Worm (Caenorhabditis elegans): ENCODE data around the gene srbc-2.
"Not testable (repeated sequence)": the region's sequence is repeated elsewhere in the genome, so short reads cannot be mapped to it uniquely, and the experiment has no call there.

The srbc-2 gene

ce11 chrV:3391005-3391404 is 14.1 kb upstream of the srbc-2 start (continued):
- TF ChIP-seq F52B5.7 (tag; optimal IDR thresholded peaks at IDR 0.05) = no peak
- TF ChIP-seq ceh-79 (tag; optimal IDR thresholded peaks at IDR 0.05) = no peak
- peak in 1 of 3 experiments; percentile 72 for TF ChIP-seq lin-35 (GFP tag; optimal IDR thresholded peaks at IDR 0.05)
- no peak for TF ChIP-seq zfh-2 (GFP tag; conservative IDR thresholded peaks at IDR 0.05)
- 0 out of 2 replicates have a peak, but pooled peaks have one; percentile 47 for TF ChIP-seq nfyb-1 (GFP tag; IDR thresholded peaks at IDR 0.05)
- TF ChIP-seq C17E4.6 (GFP tag; IDR thresholded peaks at IDR 0.05) = no peak

ce11 chrV:3388299-3388698 is 11.4 kb upstream of the srbc-2 start:
- peak; percentile 42; the same call in 1 of the 2 replicates for TF ChIP-seq zfh-2 (GFP tag; conservative IDR thresholded peaks at IDR 0.05)
- TF ChIP-seq snpc-4 (GFP tag; optimal IDR thresholded peaks at IDR 0.05) = no peak
- peak in 1 of 4 experiments; percentile 19 for TF ChIP-seq snpc-4 (tag; optimal IDR thresholded peaks at IDR 0.05)
- peak; percentile 60 for TF ChIP-seq dox-1 (GFP tag; IDR thresholded peaks at IDR 0.05)
- TF ChIP-seq Y56A3A.18 (GFP tag; IDR thresholded peaks at IDR 0.05) = 0 out of 2 replicates have a peak, but pooled peaks have one; percentile 12
- peak; percentile 37 for TF ChIP-seq attf-5 (GFP tag; optimal IDR thresholded peaks at IDR 0.05)
- peak; percentile 83 for TF ChIP-seq nhr-80 (tag; optimal IDR thresholded peaks at IDR 0.05)
- TF ChIP-seq mcd-1 (GFP tag; IDR thresholded peaks at IDR 0.05) = no peak
- no peak for TF ChIP-seq egl-18 (GFP tag; IDR thresholded peaks at IDR 0.05)
- peak; percentile 60 for TF ChIP-seq hmg-1.2 (GFP tag; IDR thresholded peaks at IDR 0.05)

ce11 chrV:3372673-3373072 is 4.2 kb downstream of the srbc-2 start, which contains the start of gene srx-121:
srx-121 (minus strand) TSS chrV:3372773.
- TF ChIP-seq F37B4.10 (GFP tag; IDR thresholded peaks at IDR 0.05) = no peak
- no peak for TF ChIP-seq madf-10 (tag; optimal IDR thresholded peaks at IDR 0.05)
- TF ChIP-seq let-526 (GFP tag; IDR thresholded peaks at IDR 0.05) = no peak
- no peak for TF ChIP-seq nhr-90 (tag; optimal IDR thresholded peaks at IDR 0.05)
- TF ChIP-seq zim-3 (tag; optimal IDR thresholded peaks at IDR 0.05) = no peak
- no peak for TF ChIP-seq mxl-1 (tag; optimal IDR thresholded peaks at IDR 0.05)
- TF ChIP-seq aptf-2 (GFP tag; conservative IDR thresholded peaks at IDR 0.05) = no peak
- no peak for TF ChIP-seq lsl-1 (GFP tag; optimal IDR thresholded peaks at IDR 0.05)

- not testable (repeated sequence) for TF ChIP-seq hmg-1.2 (GFP tag; IDR thresholded peaks at IDR 0.05); B0035.1 (tag; optimal IDR thresholded peaks at IDR 0.05); chd-7 (tag; optimal IDR thresholded peaks at IDR 0.05)
These were observed 9.1 kb downstream of the srbc-2 start, which contains the start of gene C04E12.2 for ce11 chrV:3367773-3368172. C04E12.2 (plus strand) TSS chrV:3368073.

- TF ChIP-seq Y53F4B.3 (GFP tag; IDR thresholded peaks at IDR 0.05) = no peak
- no peak for TF ChIP-seq gei-17 (GFP tag; optimal IDR thresholded peaks at IDR 0.05)
- no peak for TF ChIP-seq rpc-1 (optimal IDR thresholded peaks at IDR 0.05)
- no peak for TF ChIP-seq rpc-1 (tag; optimal IDR thresholded peaks at IDR 0.05)
- no peak for TF ChIP-seq sea-2 (GFP tag; IDR thresholded peaks at IDR 0.05)
- TF ChIP-seq hlh-12 (tag; optimal IDR thresholded peaks at IDR 0.05) = no peak
- TF ChIP-seq lsy-27 (tag; optimal IDR thresholded peaks at IDR 0.05; ENCODE audit: borderline replicate concordance, insufficient read depth) = no peak
- no peak for TF ChIP-seq F22D6.2 (tag; optimal IDR thresholded peaks at IDR 0.05)
- no peak for TF ChIP-seq rcor-1 (GFP tag; IDR thresholded peaks at IDR 0.05)
- no peak for TF ChIP-seq nhr-27 (tag; optimal IDR thresholded peaks at IDR 0.05)
- no peak for TF ChIP-seq T07F8.4 (tag; optimal IDR thresholded peaks at IDR 0.05)
- no peak for TF ChIP-seq athp-1 (tag; optimal IDR thresholded peaks at IDR 0.05)
These were observed 14.4 kb downstream of the srbc-2 start, which contains the start of gene C04E12.4 for ce11 chrV:3362475-3362874. C04E12.4 (plus strand) TSS chrV:3362775.
